Fruit fly (Drosophila melanogaster): ENCODE results near the gene CG43155.

dm6 chrX:11450406-11450805, 9.2 kb upstream of the CG43155 start:
- TF ChIP-seq psq (optimal IDR thresholded peaks at IDR 0.05) (no peak), Myc (optimal IDR thresholded peaks at IDR 0.05) (no peak), ttk (optimal IDR thresholded peaks at IDR 0.05) (no peak)
